Worm (Caenorhabditis elegans) whole organism, L4 larva: ENCODE measurements around the gene mtpn-1.

Experiments
- ces-1 ChIP-seq: fragments of 150-350 bp; sonication (generic microtip); optimal IDR thresholded peaks from 4 replicates; lab custom pipeline; 2014; ENCODE audit warnings: missing biosample characterization, missing genetic modification reagents, missing genetic modification characterization
- cey-2 ChIP-seq: sonication (generic microtip); optimal IDR thresholded peaks from 3 replicates; lab custom pipeline; 2017; ENCODE audit warnings: missing genetic modification characterization, mild to moderate bottlenecking, missing compliant biosample characterization, antibody characterized with exemption, borderline replicate concordance; ENCODE audit not compliant: insufficient read depth
- fos-1 ChIP-seq: fragments of 150-350 bp; optimal IDR thresholded peaks from 2 replicates; lab custom pipeline; 2014; ENCODE audit warnings: missing biosample characterization, missing genetic modification characterization
- lin-39 ChIP-seq: fragments of 150-350 bp; optimal IDR thresholded peaks from 2 replicates; lab custom pipeline; 2014; ENCODE audit warnings: missing biosample characterization, missing genetic modification reagents, missing genetic modification characterization
- nhr-11 ChIP-seq: fragments of 150-350 bp; optimal IDR thresholded peaks from 2 replicates; lab custom pipeline; 2014; ENCODE audit warnings: missing biosample characterization, missing genetic modification characterization
- nhr-25 ChIP-seq: sonication (generic microtip); optimal IDR thresholded peaks from 2 replicates; lab custom pipeline; 2017; ENCODE audit warnings: missing genetic modification characterization, mild to moderate bottlenecking, missing compliant biosample characterization, antibody characterized with exemption, moderate library complexity, borderline replicate concordance; ENCODE audit not compliant: insufficient read depth
- pqm-1 ChIP-seq: sonication (generic microtip); optimal IDR thresholded peaks from 2 replicates; lab custom pipeline; 2017; ENCODE audit warnings: missing biosample characterization, missing genetic modification characterization
- unc-62 ChIP-seq, 3 experiments: fragments of 150-350 bp in 1 of 3; sonication (generic microtip); optimal IDR thresholded peaks in 2 of 3; peaks in 1 of 3; 1 replicate in 1 of 3; 2 replicates in 2 of 3; lab custom pipeline; 2014 to 2017; ENCODE audit warnings: missing biosample characterization in 3 of 3, missing genetic modification characterization in 3 of 3, missing genetic modification reagents in 3 of 3, missing genotype in 1 of 3

ce11 chrX:2456141-2456540, 48.9 kb downstream of the mtpn-1 start:
- TF ChIP-seq ces-1 (GFP tag; lab: Kevin White, UChicago) (no peak), pqm-1 (tag; lab: Kevin White, UChicago) (no peak), unc-62 (GFP tag; optimal IDR thresholded peaks at IDR 0.05 in 1 of 2; lab: Kevin White, UChicago) (no peak), unc-62 (tag; optimal IDR thresholded peaks at IDR 0.05; lab: Kevin White, UChicago) (no peak), nhr-11 (no peak), cey-2 (tag; lab: Kevin White, UChicago) (no peak), lin-39 (tag; lab: Kevin White, UChicago) (no peak), fos-1 (tag; lab: Kevin White, UChicago) (no peak), nhr-25 (tag; lab: Kevin White, UChicago) (no peak)
